Worm (Caenorhabditis elegans) whole organism, L2 larva: ENCODE measurements around the gene nlp-3.

Experiments
- C34F6.9 ChIP-seq: fragments of 150-350 bp; optimal IDR thresholded peaks from 2 replicates; lab custom pipeline; 2014; ENCODE audit warnings: missing biosample characterization, missing genetic modification characterization
- F13H6.1 ChIP-seq: sonication (generic microtip); optimal IDR thresholded peaks from 2 replicates; lab custom pipeline; 2016; ENCODE audit warnings: missing genetic modification characterization, missing compliant biosample characterization
- Y55F3AM.14 ChIP-seq: fragments of 200-800 bp; sonication (Bioruptor generic); optimal IDR thresholded peaks from 2 replicates; lab custom pipeline; 2018; ENCODE audit warnings: mild to moderate bottlenecking, missing genetic modification characterization, missing compliant biosample characterization
- ZK546.5 ChIP-seq: sonication (generic microtip); optimal IDR thresholded peaks from 2 replicates; lab custom pipeline; 2017; ENCODE audit warnings: missing biosample characterization, missing genetic modification characterization
- aly-2 ChIP-seq: fragments of 150-350 bp; optimal IDR thresholded peaks from 2 replicates; lab custom pipeline; 2014; ENCODE audit warnings: missing biosample characterization, missing genetic modification characterization
- blmp-1 ChIP-seq: sonication (generic microtip); optimal IDR thresholded peaks from 2 replicates; lab custom pipeline; 2017; ENCODE audit warnings: missing genetic modification characterization, mild to moderate bottlenecking, missing compliant biosample characterization, antibody characterized with exemption, moderate library complexity; ENCODE audit not compliant: insufficient read depth
- ceh-16 ChIP-seq: fragments of 150-350 bp; optimal IDR thresholded peaks from 2 replicates; lab custom pipeline; 2014; ENCODE audit warnings: missing biosample characterization, missing genetic modification characterization
- ceh-82 ChIP-seq: fragments of 150-350 bp; optimal IDR thresholded peaks from 2 replicates; lab custom pipeline; 2014; ENCODE audit warnings: missing biosample characterization, missing genetic modification characterization
- crh-2 ChIP-seq: sonication (generic microtip); optimal IDR thresholded peaks from 2 replicates; lab custom pipeline; 2017; ENCODE audit warnings: missing biosample characterization, missing genetic modification characterization
- dmd-4 ChIP-seq: sonication (generic microtip); optimal IDR thresholded peaks from 2 replicates; lab custom pipeline; 2017; ENCODE audit warnings: missing biosample characterization, missing genetic modification characterization
- egl-27 ChIP-seq: sonication (generic microtip); optimal IDR thresholded peaks from 3 replicates; lab custom pipeline; 2017; ENCODE audit warnings: missing biosample characterization, missing genetic modification reagents, missing genetic modification characterization
- fos-1 ChIP-seq: fragments of 150-350 bp; optimal IDR thresholded peaks from 2 replicates; lab custom pipeline; 2014; ENCODE audit warnings: missing biosample characterization, missing genetic modification characterization
- lin-11 ChIP-seq: fragments of 150-350 bp; sonication (generic microtip); optimal IDR thresholded peaks from 2 replicates; lab custom pipeline; 2014; ENCODE audit warnings: missing biosample characterization, missing genetic modification characterization, inconsistent platforms, mixed read lengths
- lin-13 ChIP-seq: fragments of 150-350 bp; optimal IDR thresholded peaks from 2 replicates; lab custom pipeline; 2014; ENCODE audit warnings: missing biosample characterization, missing genetic modification reagents, missing genetic modification characterization
- lsy-2 ChIP-seq, 2 experiments: fragments of 150-350 bp in 1 of 2; sonication (generic microtip) in 1 of 2; optimal IDR thresholded peaks; 2 replicates each; lab custom pipeline; 2014 to 2017; ENCODE audit warnings: missing biosample characterization in 2 of 2, missing genetic modification characterization in 2 of 2
- mbf-1 ChIP-seq: sonication (generic microtip); optimal IDR thresholded peaks from 2 replicates; lab custom pipeline; 2017; ENCODE audit warnings: missing biosample characterization, missing genetic modification characterization
- mdl-1 ChIP-seq, 2 experiments: fragments of 150-350 bp in 1 of 2; sonication (generic microtip) in 1 of 2; optimal IDR thresholded peaks; 2 replicates each; lab custom pipeline; 2017; ENCODE audit warnings: missing biosample characterization in 2 of 2, missing genetic modification characterization in 2 of 2
- nhr-10 ChIP-seq: sonication (generic microtip); optimal IDR thresholded peaks from 2 replicates; lab custom pipeline; 2017; ENCODE audit warnings: missing biosample characterization, missing genetic modification characterization
- nhr-12 ChIP-seq: fragments of 150-350 bp; optimal IDR thresholded peaks from 2 replicates; lab custom pipeline; 2014; ENCODE audit warnings: missing biosample characterization, missing genetic modification characterization
- nhr-129 ChIP-seq: fragments of 150-350 bp; optimal IDR thresholded peaks from 2 replicates; lab custom pipeline; 2014; ENCODE audit warnings: missing biosample characterization, missing genetic modification characterization
- nhr-21 ChIP-seq: fragments of 150-350 bp; optimal IDR thresholded peaks from 2 replicates; lab custom pipeline; 2014; ENCODE audit warnings: missing biosample characterization, missing genetic modification characterization
- nhr-25 ChIP-seq: fragments of 150-350 bp; sonication (generic microtip); optimal IDR thresholded peaks from 3 replicates; lab custom pipeline; 2014; ENCODE audit warnings: missing biosample characterization, missing genetic modification characterization
- nhr-6 ChIP-seq: fragments of 150-350 bp; optimal IDR thresholded peaks from 2 replicates; lab custom pipeline; 2014; ENCODE audit warnings: missing biosample characterization, missing genetic modification characterization
- nhr-77 ChIP-seq: fragments of 150-350 bp; optimal IDR thresholded peaks from 2 replicates; lab custom pipeline; 2014; ENCODE audit warnings: missing biosample characterization, missing genetic modification characterization
- skn-1 ChIP-seq: sonication (generic microtip); optimal IDR thresholded peaks from 2 replicates; lab custom pipeline; 2017; ENCODE audit warnings: missing biosample characterization, missing genetic modification characterization
- sma-3 ChIP-seq: sonication (generic microtip); optimal IDR thresholded peaks from 2 replicates; lab custom pipeline; 2016; ENCODE audit warnings: missing genetic modification reagents, missing genetic modification characterization, missing compliant biosample characterization
- unc-62 ChIP-seq: fragments of 150-350 bp; optimal IDR thresholded peaks from 2 replicates; lab custom pipeline; 2014; ENCODE audit warnings: missing biosample characterization, missing genetic modification reagents, missing genetic modification characterization
- zag-1 ChIP-seq: fragments of 150-350 bp; optimal IDR thresholded peaks from 2 replicates; lab custom pipeline; 2014; ENCODE audit warnings: missing biosample characterization, missing genetic modification characterization
- ztf-1 ChIP-seq: fragments of 200-800 bp; sonication (Bioruptor generic); conservative IDR thresholded peaks from 2 replicates; pipeline ENCODE4 v1.3.6; 2022; ENCODE audit warnings: missing genetic modification characterization, missing compliant biosample characterization
- ztf-11 ChIP-seq: sonication (generic microtip); optimal IDR thresholded peaks from 2 replicates; lab custom pipeline; 2017; ENCODE audit warnings: missing biosample characterization, missing genetic modification characterization
- ztf-4 ChIP-seq: fragments of 150-350 bp; optimal IDR thresholded peaks from 2 replicates; lab custom pipeline; 2014; ENCODE audit warnings: missing biosample characterization, missing genetic modification characterization

The nlp-3 gene

DNA sequence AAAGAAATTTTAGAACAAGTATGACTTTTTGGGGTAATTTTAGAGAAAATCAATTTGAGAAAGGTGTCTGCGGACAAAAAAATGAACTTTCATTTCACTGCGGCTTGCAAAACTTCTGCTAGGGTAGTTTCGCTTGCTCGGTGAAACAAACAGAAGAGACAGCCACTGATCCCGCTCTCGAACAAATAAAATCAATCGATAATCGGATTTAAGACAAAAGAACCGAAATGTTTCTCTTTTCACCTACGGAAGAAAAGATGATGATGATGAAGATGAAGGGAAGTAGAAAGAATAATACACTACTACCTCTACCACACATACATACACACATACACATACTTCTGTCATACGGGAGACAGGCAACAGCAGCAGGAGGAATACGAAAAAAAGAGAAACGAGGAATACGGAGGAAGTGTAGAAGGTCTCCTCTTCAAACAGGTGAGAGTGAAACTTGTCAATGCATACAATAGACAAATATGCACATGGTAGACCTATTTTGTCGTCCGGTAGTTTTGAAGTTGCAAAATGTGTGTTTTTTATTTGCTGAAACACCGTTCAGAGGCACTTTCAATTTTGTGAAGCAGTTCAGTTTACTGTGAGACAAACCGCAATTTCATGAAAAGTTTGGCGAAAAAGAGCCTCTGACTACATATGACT, 21.0 kb downstream of the nlp-3 start:
- TF ChIP-seq ceh-16 (no peak), zag-1 (tag; lab: Kevin White, UChicago) (no peak), mbf-1 (tag; lab: Kevin White, UChicago) (no peak), lsy-2 (tag; optimal IDR thresholded peaks at IDR 0.05; lab: Kevin White, UChicago) (no peak), dmd-4 (tag; lab: Kevin White, UChicago) (no peak), aly-2 (tag; lab: Kevin White, UChicago) (no peak), ztf-1 (GFP tag; lab: Robert Waterston, UW) (no peak), nhr-25 (tag; lab: Kevin White, UChicago) (peak; percentile 5), nhr-129 (tag; lab: Kevin White, UChicago) (peak; percentile 46)
- TF ChIP-seq, all 48 proteins: peak for 2

DNA sequence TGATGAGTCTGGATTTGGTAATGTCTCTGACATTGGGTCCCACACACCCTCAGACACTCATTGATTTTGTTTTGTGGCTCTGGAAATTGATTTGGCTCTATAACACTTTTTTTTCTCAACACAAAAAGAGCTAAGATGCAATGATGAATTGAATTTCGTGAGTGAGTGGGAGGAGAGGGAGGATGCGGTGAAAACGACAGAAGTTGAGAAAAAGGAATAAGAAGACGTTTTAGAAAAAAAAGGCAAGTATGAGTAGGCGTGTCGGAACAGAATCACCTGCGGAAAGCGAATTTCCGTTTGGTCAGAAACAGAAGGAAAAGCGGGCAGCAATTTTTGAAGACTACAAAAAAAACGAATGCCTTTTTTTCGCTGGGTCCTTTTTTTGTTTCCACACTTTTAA, 22.5 kb downstream of the nlp-3 start:
- no peak for TF ChIP-seq nhr-12 (tag; lab: Kevin White, UChicago)
- TF ChIP-seq nhr-10 (tag; lab: Kevin White, UChicago) = no peak
- TF ChIP-seq nhr-77 = no peak
- no peak for TF ChIP-seq nhr-129 (tag; lab: Kevin White, UChicago)
- TF ChIP-seq, all 48 proteins: peak for 0

DNA sequence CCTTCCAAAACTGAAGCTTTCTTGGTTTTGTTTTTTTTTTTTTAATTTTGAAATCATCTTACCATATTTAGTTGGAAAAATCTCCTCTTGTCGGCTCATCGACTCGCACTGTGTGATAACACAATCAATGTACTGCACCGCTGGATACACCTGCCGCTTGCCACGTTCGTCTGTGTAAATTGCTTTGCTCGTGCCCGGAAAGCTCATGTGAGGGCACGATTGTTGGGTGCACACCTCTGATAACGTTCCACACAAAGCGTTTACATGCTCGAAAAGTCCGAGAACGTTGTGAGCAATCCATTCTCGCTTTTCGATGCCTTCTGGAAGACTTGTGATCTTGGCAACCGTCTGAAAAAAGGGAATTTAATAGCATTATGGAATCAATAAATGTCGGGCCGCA, 23.7 kb downstream of the nlp-3 start:
- no peak for TF ChIP-seq mbf-1 (tag; lab: Kevin White, UChicago)
- no peak for TF ChIP-seq lin-13 (GFP tag; lab: Kevin White, UChicago)
- TF ChIP-seq mdl-1 (tag; optimal IDR thresholded peaks at IDR 0.05; lab: Kevin White, UChicago) = no peak
- TF ChIP-seq nhr-21 = no peak
- no peak for TF ChIP-seq egl-27 (tag; lab: Kevin White, UChicago)
- no peak for TF ChIP-seq lin-11 (tag; lab: Kevin White, UChicago)
- no peak for TF ChIP-seq nhr-10 (tag; lab: Kevin White, UChicago)
- no peak for TF ChIP-seq F13H6.1
- TF ChIP-seq nhr-6 (tag; lab: Kevin White, UChicago) = no peak
- TF ChIP-seq aly-2 (tag; lab: Kevin White, UChicago) = no peak

DNA sequence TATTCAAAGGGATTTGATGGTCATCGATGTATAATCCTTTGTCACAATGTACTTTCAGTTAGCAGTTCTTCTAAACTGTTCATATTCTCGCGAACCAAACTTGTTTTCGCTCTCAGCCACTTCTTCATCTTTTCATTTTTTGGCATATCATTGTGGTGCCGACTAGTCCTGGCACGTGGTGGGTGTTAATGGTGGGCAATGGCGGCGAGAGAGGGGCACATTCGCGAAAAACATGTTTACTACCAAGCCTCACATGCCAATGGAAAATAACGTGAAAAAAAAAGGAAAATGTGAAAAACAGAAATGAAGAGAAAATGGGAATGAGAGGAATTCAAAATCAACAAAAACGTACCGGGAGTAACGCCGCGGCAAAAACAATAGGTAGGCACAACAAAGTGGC, 31.1 kb downstream of the nlp-3 start:
- no peak for TF ChIP-seq ZK546.5 (tag; lab: Kevin White, UChicago)
- TF ChIP-seq Y55F3AM.14 (GFP tag; lab: Kevin White, UChicago) = no peak
- peak; percentile 23 for TF ChIP-seq C34F6.9 (tag; lab: Kevin White, UChicago)
- no peak for TF ChIP-seq ztf-11
- TF ChIP-seq ztf-4 (tag; lab: Kevin White, UChicago) = no peak
- peak; percentile 3 for TF ChIP-seq nhr-21
- no peak for TF ChIP-seq fos-1 (tag; lab: Kevin White, UChicago)
- no peak for TF ChIP-seq dmd-4 (tag; lab: Kevin White, UChicago)
- no peak for TF ChIP-seq unc-62 (GFP tag; lab: Kevin White, UChicago)
- TF ChIP-seq nhr-25 (tag; lab: Kevin White, UChicago) = peak; percentile 60
- TF ChIP-seq lin-11 (tag; lab: Kevin White, UChicago) = peak; percentile 34
- TF ChIP-seq sma-3 (GFP tag; lab: Kevin White, UChicago) = no peak
- no peak for TF ChIP-seq nhr-12 (tag; lab: Kevin White, UChicago)
- TF ChIP-seq ceh-82 (tag; lab: Kevin White, UChicago) = no peak
- TF ChIP-seq F13H6.1 = peak; percentile 3
- TF ChIP-seq egl-27 (tag; lab: Kevin White, UChicago) = no peak
- TF ChIP-seq crh-2 (tag; lab: Kevin White, UChicago) = peak; percentile 24
- peak; percentile 73 for TF ChIP-seq nhr-129 (tag; lab: Kevin White, UChicago)
- peak in 1 of 2 experiments; percentile 1 for TF ChIP-seq lsy-2 (tag; optimal IDR thresholded peaks at IDR 0.05; lab: Kevin White, UChicago)
- TF ChIP-seq skn-1 (tag; lab: Kevin White, UChicago) = no peak

DNA sequence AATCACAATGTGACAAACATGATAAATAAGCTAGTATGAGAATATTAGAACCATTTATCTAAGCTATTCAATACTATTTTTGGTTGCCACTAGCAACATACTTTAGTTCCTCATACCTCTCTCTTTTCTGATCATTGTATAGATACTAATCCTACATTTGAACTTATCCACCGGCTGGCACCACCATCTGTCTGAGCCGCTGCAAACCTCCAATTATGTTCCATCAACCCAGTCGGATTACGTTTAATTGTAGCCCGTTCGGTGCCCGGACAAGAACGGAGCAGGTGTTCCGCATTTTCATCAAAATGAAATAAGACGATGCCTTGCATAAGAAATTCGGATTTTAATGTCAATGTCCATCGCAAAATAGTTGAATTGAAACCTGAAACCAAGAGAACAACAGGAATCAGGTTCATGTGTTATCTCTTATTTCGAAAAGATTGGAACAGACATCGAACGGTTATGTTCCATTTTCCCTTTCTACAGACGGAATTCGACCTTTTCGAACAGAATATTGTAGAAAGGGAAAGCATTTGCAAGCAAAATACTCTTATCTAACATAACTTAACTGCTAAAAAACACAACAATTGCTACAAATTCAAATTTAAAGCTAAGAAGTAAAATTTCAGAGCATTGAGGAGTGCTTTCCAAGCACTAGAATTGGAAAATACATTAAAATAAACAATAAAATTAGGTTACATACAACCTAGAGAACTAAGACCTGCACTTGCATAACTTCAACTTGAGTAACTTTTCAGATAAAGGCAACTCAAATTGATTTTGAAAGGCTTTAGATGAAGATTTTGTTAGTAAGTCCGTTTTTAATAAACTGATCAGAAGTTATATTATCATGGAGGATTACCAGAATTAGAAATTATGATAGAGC, 32.0 kb downstream of the nlp-3 start:
- no peak for TF ChIP-seq C34F6.9 (tag; lab: Kevin White, UChicago)
- TF ChIP-seq nhr-25 (tag; lab: Kevin White, UChicago) = peak; percentile 20
- TF ChIP-seq blmp-1 (tag; lab: Kevin White, UChicago) = peak; percentile 93
